Fruit fly (Drosophila melanogaster) whole organism, embryonic: ENCODE results near the gene CG7432.
A peak's percentile ranks its signal among the peaks of the same experiment; 100 is the strongest.

Source experiments
- CG2875 ChIP-seq: fragments of 200-800 bp; sonication (Bioruptor generic); optimal IDR thresholded peaks from 2 replicates; lab custom pipeline; 2017; ENCODE audit warnings: missing biosample characterization, mild to moderate bottlenecking, missing genetic modification characterization, missing genetic modification reagents
- Ets65A ChIP-seq: fragments of 200-800 bp; sonication (Bioruptor generic); peaks from one replicate; lab custom pipeline; 2016; ENCODE audit warnings: missing biosample characterization, missing genetic modification characterization
- HHEX ChIP-seq: fragments of 200-800 bp; sonication (Bioruptor generic); optimal IDR thresholded peaks from 3 replicates; lab custom pipeline; 2017; ENCODE audit warnings: missing biosample characterization, mild to moderate bottlenecking, missing genetic modification characterization, missing genetic modification reagents
- btn ChIP-seq: fragments of 200-800 bp; sonication (Bioruptor generic); optimal IDR thresholded peaks from 2 replicates; lab custom pipeline; 2016; ENCODE audit warnings: missing biosample characterization, missing genetic modification characterization
- dysf ChIP-seq: fragments of 200-800 bp; sonication (Bioruptor generic); IDR thresholded peaks from 3 replicates; pipeline ENCODE4 v1.3.6; 2022; ENCODE audit warnings: missing biosample characterization, missing genetic modification characterization
- kay ChIP-seq: fragments of 200-800 bp; sonication (Bioruptor generic); optimal IDR thresholded peaks from 2 replicates; lab custom pipeline; 2016; ENCODE audit warnings: missing biosample characterization, missing genetic modification characterization
- pita ChIP-seq: fragments of 200-800 bp; sonication (Bioruptor generic); optimal IDR thresholded peaks from 2 replicates; lab custom pipeline; 2017; ENCODE audit warnings: missing biosample characterization, mild to moderate bottlenecking, missing genetic modification characterization

DNA sequence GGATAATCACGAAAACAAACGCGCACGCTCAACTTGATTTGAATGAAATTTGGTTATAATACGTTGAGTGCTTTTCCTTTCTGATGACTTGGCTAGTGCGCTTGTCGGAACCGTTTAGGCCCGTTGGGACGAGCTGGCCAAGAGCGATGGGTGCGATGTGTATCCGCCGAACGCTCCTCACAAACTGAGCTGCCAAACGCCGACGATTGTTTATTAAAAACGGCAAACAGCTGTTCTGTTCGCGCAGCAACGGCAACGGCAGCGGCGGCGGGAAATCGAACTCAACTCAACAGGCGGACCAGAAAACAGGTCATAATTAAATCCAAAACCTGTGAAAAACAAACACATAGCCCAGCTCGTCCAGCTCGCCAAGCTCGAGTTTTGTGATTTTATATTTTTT, 43.9 kb upstream of the CG7432 start:
- TF ChIP-seq CG2875 (GFP tag; lab: Kevin White, UChicago) (no peak), Ets65A (no peak), btn (GFP tag; lab: Kevin White, UChicago) (no peak), kay (GFP tag; lab: Kevin White, UChicago) (no peak), HHEX (no peak), pita (GFP tag; lab: Kevin White, UChicago) (no peak), dysf (peak; percentile 5; the same call in 1 of the 3 replicates)
